Fruit fly (Drosophila melanogaster) whole organism, wandering third instar larva: Measurements from ENCODE around the gene eIF1.

Experiments
- GATAd ChIP-seq: sonication (Bioruptor generic); optimal IDR thresholded peaks from 2 replicates; lab custom pipeline; 2016; ENCODE audit warnings: missing biosample characterization, missing genetic modification characterization
- Jra ChIP-seq: sonication (Bioruptor generic); optimal IDR thresholded peaks from 2 replicates; lab custom pipeline; 2016; ENCODE audit warnings: missing biosample characterization, missing genetic modification characterization
- OdsH ChIP-seq: fragments of 200-800 bp; sonication (Bioruptor generic); optimal IDR thresholded peaks from 2 replicates; lab custom pipeline; 2016; ENCODE audit warnings: missing biosample characterization, mild to moderate bottlenecking, missing genetic modification characterization
- Sp1 ChIP-seq: fragments of 200-800 bp; sonication (Bioruptor generic); optimal IDR thresholded peaks from 3 replicates; lab custom pipeline; 2019; ENCODE audit warnings: missing biosample characterization, mild to moderate bottlenecking, missing genetic modification characterization, moderate library complexity
- br ChIP-seq: fragments of 200-800 bp; sonication (Bioruptor generic); optimal IDR thresholded peaks from 2 replicates; lab custom pipeline; 2016; ENCODE audit warnings: missing biosample characterization, missing genetic modification characterization
- fru ChIP-seq: fragments of 200-800 bp; sonication (Bioruptor generic); optimal IDR thresholded peaks from 3 replicates; lab custom pipeline; 2016; ENCODE audit warnings: missing biosample characterization, mild to moderate bottlenecking, missing genetic modification characterization
- h ChIP-seq: fragments of 200-800 bp; sonication (Bioruptor generic); optimal IDR thresholded peaks from 3 replicates; lab custom pipeline; 2016; ENCODE audit warnings: missing biosample characterization, mild to moderate bottlenecking, missing genetic modification characterization
- jim ChIP-seq: fragments of 175-275, 200-325 bp; sonication (Bioruptor generic); optimal IDR thresholded peaks from 2 replicates; lab custom pipeline; 2016; ENCODE audit warnings: missing biosample characterization, mild to moderate bottlenecking, missing genetic modification characterization
- lola ChIP-seq: fragments of >200 bp; optimal IDR thresholded peaks from 2 replicates; lab custom pipeline; 2017; ENCODE audit warnings: missing biosample characterization, missing genetic modification characterization
- rgr ChIP-seq: fragments of 200-800 bp; sonication (Bioruptor generic); optimal IDR thresholded peaks from 3 replicates; lab custom pipeline; 2016; ENCODE audit warnings: missing biosample characterization, mild to moderate bottlenecking, missing genetic modification characterization
- tai ChIP-seq: sonication (Bioruptor generic); optimal IDR thresholded peaks from 2 replicates; lab custom pipeline; 2016; ENCODE audit warnings: missing biosample characterization, missing genetic modification characterization
- usp ChIP-seq: fragments of >200 bp; optimal IDR thresholded peaks from 2 replicates; lab custom pipeline; 2017; ENCODE audit warnings: missing biosample characterization, missing genetic modification characterization

DNA sequence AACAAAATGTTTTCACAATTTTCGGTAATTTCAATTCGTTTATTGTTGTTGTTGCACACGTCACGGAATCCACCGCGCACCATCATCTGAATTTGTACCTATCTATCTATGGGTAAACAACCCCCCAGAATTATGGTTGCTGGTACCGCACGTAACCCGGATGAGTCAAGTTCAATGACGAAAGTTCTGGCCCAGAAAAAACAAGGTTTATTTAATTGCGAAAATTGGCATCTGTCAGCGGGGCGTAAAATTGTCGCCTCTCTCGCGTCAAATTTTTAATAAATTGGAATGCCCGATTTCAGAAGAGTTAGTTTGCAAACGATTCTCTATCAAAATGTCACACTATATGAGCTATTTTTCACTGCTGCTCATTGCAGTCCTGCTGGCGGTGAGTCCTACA is 45.0 kb downstream of the eIF1 start, which contains the start of gene CG34265:
- TF ChIP-seq h = no peak
- TF ChIP-seq GATAd (GFP tag; lab: Kevin White, UChicago) = no peak
- no peak for TF ChIP-seq tai (GFP tag; lab: Kevin White, UChicago)
- no peak for TF ChIP-seq OdsH (GFP tag; lab: Kevin White, UChicago)
- no peak for TF ChIP-seq br
- no peak for TF ChIP-seq fru (GFP tag; lab: Kevin White, UChicago)
- TF ChIP-seq Sp1 = no peak
- no peak for TF ChIP-seq Jra (GFP tag; lab: Kevin White, UChicago)
- no peak for TF ChIP-seq jim (GFP tag; lab: Kevin White, UChicago)
- TF ChIP-seq lola (GFP tag; lab: Kevin White, UChicago) = no peak
- TF ChIP-seq rgr (GFP tag; lab: Kevin White, UChicago) = no peak
- no peak for TF ChIP-seq usp
